Worm (Caenorhabditis elegans): Measurements from ENCODE around the gene rabr-3.

DNA sequence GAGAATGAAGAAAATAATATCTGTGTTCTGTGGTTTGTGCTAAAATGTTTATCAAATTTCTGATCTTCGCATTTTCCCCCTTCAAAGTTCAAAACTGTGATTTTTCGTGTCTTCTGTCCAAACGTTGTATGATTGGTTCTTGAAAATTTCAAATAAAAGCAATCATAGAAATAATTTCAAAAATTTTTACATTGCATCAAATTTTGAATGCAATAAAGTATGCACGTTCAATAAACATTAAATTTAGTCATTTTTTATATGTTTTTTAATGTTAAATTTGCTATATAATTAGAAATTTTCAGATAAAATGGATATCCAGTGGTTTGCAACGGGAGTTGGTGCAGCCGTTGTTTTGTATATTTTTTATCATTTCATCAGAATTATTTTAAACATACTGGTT lies 28.5 kb downstream of the rabr-3 start, which contains the start of gene stdh-2:
- TF ChIP-seq gmeb-2 (tag; optimal IDR thresholded peaks at IDR 0.05) (no peak), lin-11 (tag; optimal IDR thresholded peaks at IDR 0.05) (no peak), fax-1 (tag; optimal IDR thresholded peaks at IDR 0.05) (no peak), tbx-2 (tag; optimal IDR thresholded peaks at IDR 0.05) (no peak), dmd-4 (tag; optimal IDR thresholded peaks at IDR 0.05; ENCODE audit: borderline replicate concordance) (no peak), ceh-9 (tag; optimal IDR thresholded peaks at IDR 0.05) (no peak), unc-86 (tag; optimal IDR thresholded peaks at IDR 0.05) (no peak), npax-4 (tag; optimal IDR thresholded peaks at IDR 0.05) (no peak), nhr-11 (tag; optimal IDR thresholded peaks at IDR 0.05) (no peak), dve-1 (tag; optimal IDR thresholded peaks at IDR 0.05) (no peak)

All from whole organism, late embryonic.